Fruit fly (Drosophila melanogaster) whole organism, pupa: ENCODE measurements around the gene Pat1.
A peak's percentile ranks its signal among the peaks of the same experiment; 100 is the strongest.

Experiments used
- CG10348 ChIP-seq: fragments of 200-800 bp; sonication (Bioruptor generic); IDR thresholded peaks from 2 replicates; pipeline ENCODE4 v1.3.6; 2022; ENCODE audit warnings: missing biosample characterization, missing genetic modification characterization
- CG12605 ChIP-seq: fragments of 200-800 bp; sonication (Bioruptor generic); IDR thresholded peaks from 2 replicates; pipeline ENCODE4 v1.3.6; 2022; ENCODE audit warnings: missing biosample characterization, missing genetic modification characterization
- CG13204 ChIP-seq: fragments of 200-800 bp; sonication (Bioruptor generic); optimal IDR thresholded peaks from 2 replicates; lab custom pipeline; 2018; ENCODE audit warnings: missing biosample characterization, mild to moderate bottlenecking, missing genetic modification characterization, moderate library complexity
- CG14655 ChIP-seq: fragments of 200-800 bp; sonication (Bioruptor generic); optimal IDR thresholded peaks from 3 replicates; lab custom pipeline; 2017; ENCODE audit warnings: mild to moderate bottlenecking, missing biosample characterization, missing genetic modification reagents, missing genetic modification characterization
- CG15710 ChIP-seq: fragments of 200-800 bp; sonication (Bioruptor generic); optimal IDR thresholded peaks from 2 replicates; lab custom pipeline; 2018; ENCODE audit warnings: missing biosample characterization, mild to moderate bottlenecking, missing genetic modification characterization, moderate library complexity
- CG17806 ChIP-seq: fragments of 200-800 bp; sonication (Bioruptor generic); optimal IDR thresholded peaks from 2 replicates; lab custom pipeline; 2018; ENCODE audit warnings: missing biosample characterization, mild to moderate bottlenecking, missing genetic modification characterization, moderate library complexity
- CG32121 ChIP-seq: fragments of 200-800 bp; sonication (Bioruptor generic); IDR thresholded peaks from 2 replicates; pipeline ENCODE4 v1.3.6; 2022; ENCODE audit warnings: missing biosample characterization, missing genetic modification characterization
- CG34367 ChIP-seq: fragments of 200-800 bp; sonication (Bioruptor generic); optimal IDR thresholded peaks from 2 replicates; lab custom pipeline; 2018; ENCODE audit warnings: missing biosample characterization, mild to moderate bottlenecking, missing genetic modification characterization
- CG4496 ChIP-seq: fragments of 200-800 bp; sonication (Bioruptor generic); IDR thresholded peaks from 3 replicates; pipeline ENCODE4 v1.3.6; 2022; ENCODE audit warnings: missing biosample characterization, missing genetic modification characterization
- CG8159 ChIP-seq: fragments of 200-800 bp; sonication (Bioruptor generic); optimal IDR thresholded peaks from 3 replicates; lab custom pipeline; 2018; ENCODE audit warnings: missing biosample characterization, mild to moderate bottlenecking, missing genetic modification characterization, moderate library complexity
- CG8301 ChIP-seq: fragments of 200-800 bp; sonication (Bioruptor generic); optimal IDR thresholded peaks from 2 replicates; lab custom pipeline; 2018; ENCODE audit warnings: missing biosample characterization, mild to moderate bottlenecking, missing genetic modification characterization
- CG9948 ChIP-seq: fragments of 200-800 bp; sonication (Bioruptor generic); optimal IDR thresholded peaks from 2 replicates; lab custom pipeline; 2018; ENCODE audit warnings: missing biosample characterization, mild to moderate bottlenecking, missing genetic modification characterization, moderate library complexity
- D1 ChIP-seq: fragments of 200-800 bp; sonication (Bioruptor generic); optimal IDR thresholded peaks from 2 replicates; lab custom pipeline; 2018; ENCODE audit warnings: missing biosample characterization, mild to moderate bottlenecking, missing genetic modification characterization, moderate library complexity
- EcR ChIP-seq: fragments of 200-800 bp; sonication (Bioruptor generic); optimal IDR thresholded peaks from 3 replicates; lab custom pipeline; 2019; ENCODE audit warnings: missing biosample characterization, missing genetic modification characterization, mild to moderate bottlenecking, moderate library complexity, missing genetic modification reagents
- Ets98B ChIP-seq: fragments of 200-800 bp; sonication (Bioruptor generic); IDR thresholded peaks from 2 replicates; pipeline ENCODE4 v1.3.6; 2022; ENCODE audit warnings: missing biosample characterization, missing genetic modification characterization
- Pif1A ChIP-seq: fragments of 200-800 bp; sonication (Bioruptor generic); optimal IDR thresholded peaks from 3 replicates; lab custom pipeline; 2016; ENCODE audit warnings: missing biosample characterization, missing genetic modification characterization
- Pif1B ChIP-seq: fragments of 200-800 bp; sonication (Bioruptor generic); optimal IDR thresholded peaks from 3 replicates; lab custom pipeline; 2016; ENCODE audit warnings: missing biosample characterization, missing genetic modification characterization
- Snoo ChIP-seq: fragments of 200-800 bp; sonication (Bioruptor generic); optimal IDR thresholded peaks from 3 replicates; lab custom pipeline; 2017; ENCODE audit warnings: missing biosample characterization, mild to moderate bottlenecking, missing genetic modification characterization, inconsistent platforms
- fd96Ca ChIP-seq: fragments of 200-800 bp; sonication (Bioruptor generic); IDR thresholded peaks from 3 replicates; pipeline ENCODE4 v1.3.6; 2022; ENCODE audit warnings: missing biosample characterization, missing genetic modification characterization
- gl ChIP-seq: fragments of 200-800 bp; sonication (Bioruptor generic); optimal IDR thresholded peaks from 2 replicates; lab custom pipeline; 2018; ENCODE audit warnings: missing biosample characterization, mild to moderate bottlenecking, missing genetic modification characterization
- rn ChIP-seq: fragments of 200-800 bp; sonication (Bioruptor generic); IDR thresholded peaks from 2 replicates; pipeline ENCODE4 v1.3.6; 2022; ENCODE audit warnings: missing biosample characterization, missing genetic modification characterization

Gene Pat1

DNA sequence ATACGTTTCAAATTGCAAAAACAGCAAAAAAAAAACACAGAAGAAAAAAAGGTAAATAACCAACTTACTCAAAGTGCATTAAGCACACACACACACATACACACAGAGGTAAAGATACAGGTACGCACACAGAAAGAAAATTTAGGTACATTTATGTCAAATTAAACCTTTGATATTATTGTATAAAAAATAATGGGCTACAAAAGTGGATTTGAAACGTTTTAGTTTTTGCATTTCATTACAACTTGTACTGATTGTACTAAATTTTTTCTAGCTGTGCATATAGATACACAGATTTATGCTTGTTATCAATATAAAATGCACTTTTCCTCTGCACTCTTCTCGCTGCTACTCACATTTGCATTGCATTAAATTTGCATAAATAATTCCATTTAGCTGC, 26.8 kb downstream of the Pat1 start:
- TF ChIP-seq CG4496 (peak; percentile 79; the same call in 2 of the 3 replicates), fd96Ca (GFP tag; lab: Robert Waterston, UW) (no peak), Pif1A (GFP tag; lab: Kevin White, UChicago) (no peak), CG14655 (peak; percentile 50), CG15710 (tag; lab: Kevin White, UChicago) (peak; percentile 3), Pif1B (no peak), Snoo (tag; lab: Kevin White, UChicago) (no peak), CG34367 (peak; percentile 24), CG13204 (GFP tag; lab: Kevin White, UChicago) (no peak), CG8159 (tag; lab: Kevin White, UChicago) (peak; percentile 29), gl (tag; lab: Kevin White, UChicago) (no peak), EcR (GFP tag; lab: Kevin White, UChicago) (no peak), CG10348 (GFP tag; lab: Robert Waterston, UW) (no peak), CG8301 (tag; lab: Kevin White, UChicago) (peak; percentile 39), CG32121 (GFP tag; lab: Robert Waterston, UW) (peak; percentile 22; the same call in 1 of the 2 replicates), D1 (no peak), CG12605 (GFP tag; lab: Robert Waterston, UW) (peak; percentile 32), CG9948 (peak; percentile 54), Ets98B (peak; percentile 71), rn (GFP tag; lab: Robert Waterston, UW) (no peak), CG17806 (tag; lab: Kevin White, UChicago) (peak; percentile 37)

DNA sequence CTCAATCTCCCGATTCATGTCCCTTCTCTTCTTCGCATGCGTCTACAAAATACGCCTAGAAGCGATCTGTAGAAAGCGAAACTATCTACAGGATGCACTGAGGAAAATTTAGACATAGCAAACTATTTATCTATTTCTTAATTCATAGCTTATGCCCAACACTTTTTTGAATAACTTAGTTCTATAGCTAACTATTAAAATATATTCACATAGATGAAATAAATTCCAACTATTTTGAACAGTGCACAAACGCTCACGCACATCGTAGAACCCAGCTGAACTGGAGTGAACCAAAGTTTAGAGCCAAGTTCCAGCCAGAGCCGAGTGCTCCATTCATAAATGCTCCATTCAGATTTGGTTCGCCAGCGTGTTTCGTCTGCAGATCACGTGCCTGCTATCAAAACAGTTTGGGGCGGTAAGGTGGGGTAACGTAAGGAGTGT, 31.0 kb downstream of the Pat1 start:
- no peak for TF ChIP-seq Snoo (tag; lab: Kevin White, UChicago)
- peak; percentile 70 for TF ChIP-seq CG34367
- peak; percentile 55; the same call in 1 of the 2 replicates for TF ChIP-seq CG12605 (GFP tag; lab: Robert Waterston, UW)
- TF ChIP-seq CG10348 (GFP tag; lab: Robert Waterston, UW), result no peak
- TF ChIP-seq gl (tag; lab: Kevin White, UChicago), result peak; percentile 27
- TF ChIP-seq CG4496, result peak; percentile 84
- TF ChIP-seq CG8301 (tag; lab: Kevin White, UChicago), result peak; percentile 79
- peak; percentile 19 for TF ChIP-seq D1
- peak; percentile 63 for TF ChIP-seq rn (GFP tag; lab: Robert Waterston, UW)
- TF ChIP-seq EcR (GFP tag; lab: Kevin White, UChicago), result peak; percentile 3
- peak; percentile 52; the same call in 1 of the 2 replicates for TF ChIP-seq CG32121 (GFP tag; lab: Robert Waterston, UW)
- TF ChIP-seq fd96Ca (GFP tag; lab: Robert Waterston, UW), result peak; percentile 56; the same call in 1 of the 3 replicates
- peak; percentile 77 for TF ChIP-seq Pif1A (GFP tag; lab: Kevin White, UChicago)
- TF ChIP-seq CG8159 (tag; lab: Kevin White, UChicago), result peak; percentile 79
- peak; percentile 41 for TF ChIP-seq Ets98B
- peak; percentile 78 for TF ChIP-seq CG9948
- TF ChIP-seq CG17806 (tag; lab: Kevin White, UChicago), result peak; percentile 79
- peak; percentile 79 for TF ChIP-seq CG15710 (tag; lab: Kevin White, UChicago)
- TF ChIP-seq Pif1B, result peak; percentile 27
- TF ChIP-seq CG13204 (GFP tag; lab: Kevin White, UChicago), result peak; percentile 14
- peak; percentile 84 for TF ChIP-seq CG14655

DNA sequence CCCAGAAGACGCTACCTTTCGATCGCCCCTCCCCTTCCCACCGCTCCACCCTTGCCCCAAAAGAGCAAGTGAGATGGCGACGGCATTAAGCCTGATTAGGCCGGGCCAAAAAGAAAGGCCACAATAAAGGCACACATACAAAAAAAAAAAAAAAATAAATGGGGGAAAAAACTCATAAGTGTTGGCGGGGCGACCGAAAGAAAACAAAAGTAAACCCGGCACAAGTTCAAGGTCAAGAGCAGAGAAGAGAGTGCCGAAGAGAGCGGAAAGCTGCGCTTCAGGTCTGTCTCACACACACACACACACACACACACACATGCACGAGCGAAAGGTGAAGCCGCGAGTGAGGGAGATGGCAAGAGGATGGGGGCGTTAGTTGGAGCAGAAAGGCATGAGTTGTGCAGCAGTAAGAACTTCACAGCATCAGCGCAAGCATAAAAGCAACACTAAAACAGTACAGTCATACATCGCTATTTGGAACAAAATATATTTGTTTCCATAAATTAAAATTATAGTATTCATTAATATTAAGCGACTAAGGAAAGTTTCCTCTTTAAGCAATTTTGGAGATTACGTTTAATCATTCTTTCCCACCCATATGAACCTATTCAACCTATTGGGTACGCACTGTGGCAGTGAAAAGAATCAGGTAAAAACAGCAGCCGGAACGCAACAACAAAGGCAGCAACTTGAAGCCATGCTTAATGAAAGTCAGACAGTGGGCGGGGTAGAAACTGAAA, 33.6 kb downstream of the Pat1 start:
- peak; percentile 54 for TF ChIP-seq CG34367
- TF ChIP-seq CG8301 (tag; lab: Kevin White, UChicago), result peak; percentile 58
- peak; percentile 13; the same call in 1 of the 2 replicates for TF ChIP-seq CG32121 (GFP tag; lab: Robert Waterston, UW)
- TF ChIP-seq gl (tag; lab: Kevin White, UChicago), result peak; percentile 6
- TF ChIP-seq Pif1B, result peak; percentile 51
- TF ChIP-seq CG15710 (tag; lab: Kevin White, UChicago), result peak; percentile 70
- TF ChIP-seq CG17806 (tag; lab: Kevin White, UChicago), result peak; percentile 66
- peak; percentile 63 for TF ChIP-seq CG9948
- TF ChIP-seq CG4496, result peak; percentile 66
- no peak for TF ChIP-seq D1
- no peak for TF ChIP-seq CG10348 (GFP tag; lab: Robert Waterston, UW)
- TF ChIP-seq CG8159 (tag; lab: Kevin White, UChicago), result peak; percentile 68
- TF ChIP-seq CG13204 (GFP tag; lab: Kevin White, UChicago), result peak; percentile 10
- peak; percentile 34 for TF ChIP-seq Pif1A (GFP tag; lab: Kevin White, UChicago)
- peak; percentile 61; the same call in 1 of the 2 replicates for TF ChIP-seq CG12605 (GFP tag; lab: Robert Waterston, UW)
- peak; percentile 86 for TF ChIP-seq EcR (GFP tag; lab: Kevin White, UChicago)
- TF ChIP-seq CG14655, result peak; percentile 78
- TF ChIP-seq fd96Ca (GFP tag; lab: Robert Waterston, UW), result no peak; the same call in 1 of the 3 replicates
- TF ChIP-seq Snoo (tag; lab: Kevin White, UChicago), result peak; percentile 38
- TF ChIP-seq Ets98B, result peak; percentile 34; the same call in 1 of the 2 replicates
- TF ChIP-seq rn (GFP tag; lab: Robert Waterston, UW), result no peak

DNA sequence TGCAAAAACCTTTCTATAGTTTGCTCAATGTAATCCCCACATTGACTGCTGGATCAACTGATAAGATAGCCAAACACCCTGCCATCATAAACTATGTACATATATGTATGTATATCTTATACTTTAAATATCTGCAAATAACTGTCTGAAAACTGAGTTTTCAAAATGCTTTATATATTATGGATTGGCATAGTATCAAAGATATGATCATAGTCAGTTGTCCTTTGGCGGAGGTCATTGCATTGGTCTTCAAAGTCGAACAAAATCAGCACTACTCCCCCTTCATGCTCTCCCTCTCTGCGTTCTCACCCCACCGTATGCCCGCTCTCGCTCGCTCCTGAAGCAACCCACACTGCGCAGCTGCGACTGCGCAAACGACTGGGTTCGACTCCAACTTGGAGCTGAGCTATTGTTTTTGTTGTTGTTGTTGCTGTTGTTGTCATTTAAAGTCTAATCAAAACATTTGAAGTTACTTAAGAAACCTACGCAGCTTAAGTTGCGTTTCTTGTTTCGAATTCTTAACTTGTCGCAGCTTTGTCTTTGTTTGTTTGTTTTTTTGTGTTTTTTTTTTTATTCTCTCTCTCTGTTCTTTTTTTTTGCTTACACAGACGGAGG, 34.5 kb downstream of the Pat1 start:
- TF ChIP-seq CG15710 (tag; lab: Kevin White, UChicago) (no peak), CG14655 (peak; percentile 28), rn (GFP tag; lab: Robert Waterston, UW) (no peak), EcR (GFP tag; lab: Kevin White, UChicago) (no peak), CG13204 (GFP tag; lab: Kevin White, UChicago) (no peak), CG8159 (tag; lab: Kevin White, UChicago) (no peak), Snoo (tag; lab: Kevin White, UChicago) (no peak), Ets98B (no peak), CG9948 (peak; percentile 27), CG12605 (GFP tag; lab: Robert Waterston, UW) (no peak), CG17806 (tag; lab: Kevin White, UChicago) (peak; percentile 27), fd96Ca (GFP tag; lab: Robert Waterston, UW) (no peak), CG8301 (tag; lab: Kevin White, UChicago) (peak; percentile 5), CG34367 (no peak)
